Worm (Caenorhabditis elegans) whole organism, L1 larva: ENCODE data around the gene C49H3.3.
A peak's percentile ranks its signal among the peaks of the same experiment; 100 is the strongest.
"Not testable (repeated sequence)": the region's sequence is repeated elsewhere in the genome, so short reads cannot be mapped to it uniquely, and the experiment has no call there.

ENCODE experiments used
- aly-2 ChIP-seq: fragments of 150-350 bp; optimal IDR thresholded peaks from 2 replicates; lab custom pipeline; 2014; ENCODE audit warnings: missing biosample characterization, missing genetic modification characterization
- ceh-82 ChIP-seq, 3 experiments: fragments of 150-350 bp in 1 of 3; sonication (generic microtip) in 2 of 3; optimal IDR thresholded peaks; 2 replicates each; lab custom pipeline; 2014 to 2017; ENCODE audit warnings: missing biosample characterization in 3 of 3, missing genetic modification characterization in 3 of 3
- ces-1 ChIP-seq: fragments of 150-350 bp; optimal IDR thresholded peaks from 2 replicates; lab custom pipeline; 2014; ENCODE audit warnings: missing biosample characterization, missing genetic modification reagents, missing genetic modification characterization
- efl-3 ChIP-seq: fragments of 200-800 bp; sonication (Bioruptor generic); optimal IDR thresholded peaks from 2 replicates; lab custom pipeline; 2018; ENCODE audit warnings: mild to moderate bottlenecking, missing genetic modification characterization, missing compliant biosample characterization
- isw-1 ChIP-seq: fragments of 200-800 bp; sonication (Bioruptor generic); IDR thresholded peaks from 2 replicates; pipeline ENCODE4 v1.3.6; 2022; ENCODE audit warnings: missing genetic modification characterization, missing compliant biosample characterization
- lin-15B ChIP-seq: fragments of 150-350 bp; sonication (generic microtip); optimal IDR thresholded peaks from 3 replicates; lab custom pipeline; 2014; ENCODE audit warnings: missing biosample characterization, missing genetic modification characterization
- nhr-11 ChIP-seq: fragments of 150-350 bp; optimal IDR thresholded peaks from 2 replicates; lab custom pipeline; 2014; ENCODE audit warnings: missing biosample characterization, missing genetic modification characterization
- nhr-237 ChIP-seq: fragments of 150-350 bp; optimal IDR thresholded peaks from 2 replicates; lab custom pipeline; 2014; ENCODE audit warnings: missing biosample characterization, missing genetic modification characterization
- pqm-1 ChIP-seq: sonication (generic microtip); optimal IDR thresholded peaks from 3 replicates; lab custom pipeline; 2017; ENCODE audit warnings: missing biosample characterization, missing genetic modification characterization
- ztf-11 ChIP-seq, 2 experiments: sonication (generic microtip); optimal IDR thresholded peaks; 2 replicates each; lab custom pipeline; 2016 to 2017; ENCODE audit warnings: missing genetic modification characterization in 2 of 2, missing biosample characterization in 1 of 2, missing compliant biosample characterization in 1 of 2

ce11 chrIV:7946899-7947499 is 22.8 kb downstream of the C49H3.3 start, which contains the start of gene F20D12.12:
- TF ChIP-seq nhr-11; nhr-237; pqm-1 (tag; lab: Kevin White, UChicago); efl-3 (GFP tag; lab: Kevin White, UChicago); ces-1 (GFP tag; lab: Kevin White, UChicago); aly-2 (tag; lab: Kevin White, UChicago): not testable (repeated sequence)
- peak; percentile 46 for TF ChIP-seq lin-15B (tag; lab: Kevin White, UChicago)
- peak; percentile 91 for TF ChIP-seq isw-1 (GFP tag; lab: Robert Waterston, UW)
- peak in 1 of 2 experiments; percentile 48 for TF ChIP-seq ztf-11 (tag; optimal IDR thresholded peaks at IDR 0.05; lab: Kevin White, UChicago)
- peak; percentile 17 to 77 (median 32) for TF ChIP-seq ceh-82 (tag; optimal IDR thresholded peaks at IDR 0.05; lab: Kevin White, UChicago)
